Worm (Caenorhabditis elegans) whole organism, L4/young adult: ENCODE data around the gene ceh-34.

Experiments used
- W03F9.2 ChIP-seq: fragments of 150-350 bp; optimal IDR thresholded peaks from 2 replicates; lab custom pipeline; 2014; ENCODE audit warnings: missing biosample characterization, missing genetic modification characterization
- dao-5 ChIP-seq: sonication (generic microtip); optimal IDR thresholded peaks from 2 replicates; lab custom pipeline; 2016; ENCODE audit warnings: missing genotype, missing genetic modification characterization, moderate library complexity, missing compliant biosample characterization
- him-1 ChIP-seq: sonication (generic microtip); optimal IDR thresholded peaks from 2 replicates; lab custom pipeline; 2016; ENCODE audit warnings: missing genotype, missing genetic modification reagents, missing genetic modification characterization, missing compliant biosample characterization

- TF ChIP-seq W03F9.2 (no peak), him-1 (no peak), dao-5 (tag; lab: Kevin White, UChicago) (no peak)
These were observed 47.3 kb downstream of the ceh-34 start for ce11 chrV:5272034-5272433.
